Worm (Caenorhabditis elegans): ENCODE measurements around the gene nud-1.
A peak's percentile ranks its signal among the peaks of the same experiment; 100 is the strongest.
"Not testable (repeated sequence)": the region's sequence is repeated elsewhere in the genome, so short reads cannot be mapped to it uniquely, and the experiment has no call there.

nud-1 gene

DNA sequence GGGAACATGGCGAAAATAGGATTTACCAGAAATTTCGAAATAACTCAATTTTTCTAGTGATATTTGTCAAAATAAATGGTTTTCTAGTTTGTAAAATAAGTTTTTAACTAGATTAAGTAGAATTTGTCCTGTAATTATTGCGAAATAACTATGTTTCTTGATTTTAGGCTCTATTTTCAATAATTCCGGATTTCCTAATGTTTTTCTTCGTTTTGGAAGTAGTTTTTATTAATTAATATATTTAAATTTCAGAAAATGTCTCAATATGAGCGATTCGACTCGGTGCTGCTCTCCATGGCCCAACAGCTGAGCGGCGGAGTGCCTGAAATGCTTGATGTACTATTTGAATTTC is at the start of gene nud-1:
Gene nud-1 (plus strand): TSS at position 253 of the 352 bp plus-strand sequence.
- TF ChIP-seq W03F9.2 (tag; optimal IDR thresholded peaks at IDR 0.05) (no peak), dao-5 (tag; optimal IDR thresholded peaks at IDR 0.05) (no peak), him-1 (tag; optimal IDR thresholded peaks at IDR 0.05) (no peak)

DNA sequence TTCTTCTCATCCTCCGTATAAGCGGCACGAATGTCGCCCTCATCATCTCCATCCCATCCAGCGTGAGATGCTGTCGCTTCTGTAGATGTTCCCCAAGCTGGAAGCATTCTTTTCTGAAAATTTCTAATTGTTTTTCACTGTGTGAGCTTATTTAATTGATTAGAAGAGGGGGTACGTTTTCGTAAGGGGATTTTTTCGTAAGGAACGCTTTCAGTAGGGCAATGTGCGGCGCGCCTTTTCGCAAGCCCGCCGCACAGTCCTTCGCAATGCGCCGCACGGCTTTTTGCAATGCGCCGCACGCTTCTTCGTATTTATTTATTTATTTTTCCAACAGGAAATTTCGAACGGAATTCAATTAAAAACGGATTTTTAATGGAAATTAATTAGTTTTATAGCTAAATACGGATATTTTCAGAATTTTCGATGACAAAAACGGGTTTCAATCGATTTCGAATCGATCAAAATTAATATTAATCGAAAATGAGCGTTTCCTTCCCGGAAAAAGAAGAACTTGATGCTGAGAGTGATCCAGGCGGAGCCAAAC is 48.3 kb upstream of the nud-1 start, which contains the start of gene set-25:
Gene set-25 (minus strand): TSS at position 120 of the 544 bp plus-strand sequence.
- TF ChIP-seq dao-5, W03F9.2, him-1 (tag; optimal IDR thresholded peaks at IDR 0.05): not testable (repeated sequence)

DNA sequence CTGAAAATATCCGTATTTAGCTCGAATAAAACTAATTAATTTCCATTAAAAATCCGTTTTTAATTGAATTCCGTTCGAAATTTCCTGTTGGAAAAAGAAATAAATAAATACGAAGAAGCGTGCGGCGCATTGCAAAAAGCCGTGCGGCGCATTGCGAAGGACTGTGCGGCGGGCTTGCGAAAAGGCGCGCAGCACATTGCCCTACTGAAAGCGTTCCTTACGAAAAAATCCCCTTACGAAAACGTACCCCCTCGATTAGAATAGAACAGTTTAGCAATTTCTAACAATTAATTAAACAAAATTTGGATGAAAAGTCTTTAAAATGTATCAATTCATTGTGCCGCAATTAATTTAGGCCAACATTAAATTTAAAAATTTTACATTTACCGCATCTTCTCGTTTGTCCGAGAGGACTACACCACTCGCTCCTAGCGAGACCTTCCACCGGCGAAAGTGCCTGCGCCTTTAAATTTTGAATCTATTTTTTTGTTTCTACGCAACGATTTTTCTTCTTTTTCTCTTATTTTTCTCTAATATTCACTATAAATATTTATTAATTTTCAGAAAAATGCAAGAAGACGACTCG is 44.9 kb upstream of the nud-1 start, which contains the start of gene npp-18:
Gene npp-18 (plus strand): TSS at position 565 of the 586 bp plus-strand sequence.
- peak; percentile 43 for TF ChIP-seq W03F9.2 (tag; optimal IDR thresholded peaks at IDR 0.05)

DNA sequence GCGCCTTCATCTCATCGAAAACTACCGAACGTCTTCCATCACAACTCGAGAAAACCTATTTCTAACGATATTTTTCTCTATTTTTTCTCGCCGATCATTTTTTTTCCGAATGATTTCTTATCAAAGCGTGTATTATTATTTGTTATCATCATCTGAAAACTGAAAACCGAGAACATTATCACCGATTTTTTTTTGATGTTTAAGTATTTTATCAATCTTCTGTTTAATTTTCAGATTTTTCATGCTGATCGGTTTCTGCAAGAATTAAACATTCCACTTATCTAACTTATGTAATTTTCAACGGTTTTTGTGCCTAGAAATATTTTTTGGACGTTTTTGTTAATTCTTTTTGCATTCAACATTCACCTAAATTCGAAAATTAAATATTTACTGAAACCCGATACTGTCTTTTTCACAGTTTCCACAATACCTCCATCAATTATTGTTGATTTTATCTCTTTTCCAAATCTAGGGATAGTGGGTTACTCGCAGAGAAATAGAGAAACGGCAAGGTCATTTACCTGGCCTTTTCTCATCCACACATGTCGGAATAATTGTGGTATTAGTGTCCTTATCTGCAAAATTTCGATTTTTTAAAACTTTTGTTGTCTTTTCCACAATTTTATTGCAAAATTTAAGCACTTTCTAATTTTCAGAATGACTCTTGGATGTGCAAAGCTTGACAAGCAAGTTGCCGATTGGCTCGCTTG is 42.5 kb upstream of the nud-1 start, which contains the start of gene pgm-2:
Gene pgm-2 (plus strand): TSS at position 657 of the 710 bp plus-strand sequence.
- TF ChIP-seq W03F9.2 (tag; optimal IDR thresholded peaks at IDR 0.05) (no peak), dao-5 (tag; optimal IDR thresholded peaks at IDR 0.05) (no peak), him-1 (tag; optimal IDR thresholded peaks at IDR 0.05) (no peak)

DNA sequence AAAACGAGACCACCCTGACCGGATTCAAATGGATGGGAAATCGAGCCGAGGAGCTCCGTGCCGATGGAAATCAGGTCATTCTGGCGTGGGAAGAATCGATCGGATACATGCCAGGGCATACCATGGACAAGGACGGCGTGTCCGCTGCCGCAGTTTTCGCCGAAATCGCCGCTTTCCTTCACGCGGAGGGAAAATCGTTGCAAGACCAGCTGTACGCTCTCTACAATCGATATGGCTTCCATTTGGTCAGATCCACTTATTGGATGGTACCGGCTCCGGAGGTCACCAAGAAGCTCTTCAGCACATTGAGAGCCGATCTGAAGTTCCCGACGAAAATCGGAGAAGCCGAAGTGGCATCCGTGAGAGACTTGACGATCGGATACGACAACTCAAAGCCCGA is 39.3 kb upstream of the nud-1 start:
- TF ChIP-seq W03F9.2 (tag; optimal IDR thresholded peaks at IDR 0.05) (no peak), dao-5 (tag; optimal IDR thresholded peaks at IDR 0.05) (no peak), him-1 (tag; optimal IDR thresholded peaks at IDR 0.05) (no peak)

DNA sequence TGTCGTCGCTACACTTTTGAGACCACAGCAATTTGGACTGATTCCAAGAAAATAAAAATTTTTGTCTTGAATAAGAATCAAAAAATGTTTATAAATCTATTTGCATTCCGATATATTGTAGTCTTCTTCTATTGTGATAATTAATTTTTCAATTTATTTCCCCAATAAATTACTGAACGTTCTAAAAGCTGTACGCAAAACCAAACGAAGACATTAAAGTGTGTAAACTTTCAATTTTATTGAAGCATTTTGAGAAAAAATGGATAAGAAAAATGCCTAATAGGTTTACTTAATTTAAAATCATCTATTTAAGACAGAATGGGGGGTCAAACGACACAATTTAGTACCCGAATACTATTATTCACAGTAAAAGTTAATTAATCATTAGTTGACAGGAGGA is 38.7 kb upstream of the nud-1 start:
- no peak for TF ChIP-seq dao-5 (tag; optimal IDR thresholded peaks at IDR 0.05)
- no peak for TF ChIP-seq W03F9.2 (tag; optimal IDR thresholded peaks at IDR 0.05)
- no peak for TF ChIP-seq him-1 (tag; optimal IDR thresholded peaks at IDR 0.05)

DNA sequence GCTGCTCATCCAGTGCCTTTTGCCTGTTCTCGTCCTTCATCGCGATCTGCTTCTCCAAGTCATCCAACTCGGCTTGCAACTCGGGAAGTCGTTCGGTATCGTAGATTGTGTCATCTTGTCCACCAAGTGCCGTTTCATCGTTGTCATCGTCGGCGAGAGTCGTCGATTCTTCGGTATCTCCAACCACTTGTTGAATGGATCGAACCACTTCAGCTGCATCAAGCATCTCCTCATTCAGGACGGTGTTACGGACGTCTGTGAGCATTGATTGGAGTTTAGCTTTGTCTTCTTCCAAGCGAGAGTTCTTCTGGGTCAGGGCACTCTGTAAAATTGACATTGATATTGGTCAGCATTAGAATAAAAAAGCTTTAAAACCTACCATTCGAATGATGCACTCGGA is 35.8 kb upstream of the nud-1 start:
- no peak for TF ChIP-seq dao-5 (tag; optimal IDR thresholded peaks at IDR 0.05)
- no peak for TF ChIP-seq W03F9.2 (tag; optimal IDR thresholded peaks at IDR 0.05)
- TF ChIP-seq him-1 (tag; optimal IDR thresholded peaks at IDR 0.05): no peak

DNA sequence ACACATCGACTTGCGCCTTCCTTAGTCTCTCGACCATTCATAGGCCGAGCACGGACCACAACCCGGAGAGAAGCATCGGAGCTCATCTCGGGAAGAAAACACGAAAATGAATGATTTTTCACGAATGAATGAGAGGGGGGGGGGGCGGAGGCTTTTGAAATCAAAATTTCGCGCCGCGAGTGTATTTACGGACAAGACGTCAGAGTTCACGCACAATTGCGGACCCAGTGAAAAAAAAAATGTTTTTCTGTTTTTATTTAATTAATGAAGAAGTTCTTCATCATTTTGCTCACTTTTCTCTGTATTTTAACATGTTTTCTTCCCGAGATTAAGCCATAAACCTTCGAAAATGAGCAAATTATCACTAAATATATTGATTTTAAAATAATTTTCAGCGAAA is 34.2 kb upstream of the nud-1 start, which contains the start of the genes klp-19 and slc-36.1:
Gene klp-19 (minus strand): TSS at position 153 of the 400 bp plus-strand sequence.
Gene slc-36.1 (plus strand): TSS at position 396 of the 400 bp plus-strand sequence.
- TF ChIP-seq W03F9.2 (tag; optimal IDR thresholded peaks at IDR 0.05) (peak; percentile 52), dao-5 (tag; optimal IDR thresholded peaks at IDR 0.05) (no peak), him-1 (tag; optimal IDR thresholded peaks at IDR 0.05) (no peak)

DNA sequence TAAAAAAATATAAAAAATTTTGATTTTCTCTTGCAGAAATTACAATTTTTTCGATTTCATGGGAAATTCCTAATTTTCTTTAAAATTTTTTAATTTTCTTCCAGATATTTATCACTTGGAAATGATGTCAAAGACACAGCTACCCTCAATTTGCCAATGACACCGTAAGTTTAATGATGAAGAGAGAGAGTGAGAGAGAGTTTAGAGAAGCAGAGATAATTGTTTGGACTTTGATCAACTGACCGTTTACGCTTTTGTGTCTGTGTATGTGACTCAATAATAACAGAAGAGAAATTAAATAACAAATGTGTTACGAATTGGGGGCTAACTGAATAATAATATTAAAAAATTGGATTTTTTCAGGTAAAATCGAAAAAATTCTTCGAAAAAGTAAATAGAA is 30.8 kb upstream of the nud-1 start:
- TF ChIP-seq him-1 (tag; optimal IDR thresholded peaks at IDR 0.05) (no peak), dao-5 (tag; optimal IDR thresholded peaks at IDR 0.05) (no peak), W03F9.2 (tag; optimal IDR thresholded peaks at IDR 0.05) (no peak)

DNA sequence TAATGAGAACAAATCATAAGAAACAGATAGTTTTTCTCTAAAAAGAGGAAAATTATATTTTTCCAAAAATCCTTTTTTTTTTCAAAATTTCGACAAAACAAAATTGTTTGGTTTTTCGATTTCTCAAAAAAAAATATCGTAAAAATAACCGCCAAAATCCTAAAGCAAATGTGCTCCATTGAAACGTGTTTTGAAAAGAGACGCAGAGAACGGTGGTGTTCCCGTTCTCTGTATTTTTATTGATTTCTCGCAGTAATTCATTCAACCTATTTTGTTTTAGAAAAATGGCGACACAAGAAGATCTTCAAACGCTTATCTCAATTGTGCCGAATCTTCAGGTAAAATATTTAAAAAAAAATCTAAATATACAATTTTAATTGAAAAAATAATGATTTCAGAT is 27.5 kb upstream of the nud-1 start, which contains the start of gene Y43F4B.10:
Gene Y43F4B.10 (plus strand): TSS at position 281 of the 400 bp plus-strand sequence.
- TF ChIP-seq W03F9.2 (tag; optimal IDR thresholded peaks at IDR 0.05): no peak
- TF ChIP-seq dao-5 (tag; optimal IDR thresholded peaks at IDR 0.05): no peak
- TF ChIP-seq him-1 (tag; optimal IDR thresholded peaks at IDR 0.05): no peak

DNA sequence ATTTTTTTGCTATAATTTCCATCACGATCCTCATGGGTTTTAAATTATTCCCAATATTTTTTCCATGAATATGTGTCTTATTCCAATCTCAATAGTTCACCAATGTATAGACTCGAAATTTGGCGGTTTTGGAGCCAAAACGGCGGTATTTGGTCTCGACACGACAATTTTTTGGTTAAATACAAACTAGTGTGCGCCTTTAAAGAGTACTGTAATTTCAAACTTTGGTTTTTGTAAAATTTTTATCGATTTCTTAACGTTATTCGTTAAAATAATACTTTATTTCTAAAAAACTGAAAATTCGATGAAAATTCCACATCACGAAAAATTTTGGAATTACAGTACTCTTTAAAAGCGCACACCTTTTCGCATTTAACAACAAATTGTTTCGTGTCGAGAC is 26.7 kb upstream of the nud-1 start:
- no peak for TF ChIP-seq dao-5 (tag; optimal IDR thresholded peaks at IDR 0.05)
- TF ChIP-seq W03F9.2 (tag; optimal IDR thresholded peaks at IDR 0.05): no peak
- no peak for TF ChIP-seq him-1 (tag; optimal IDR thresholded peaks at IDR 0.05)

DNA sequence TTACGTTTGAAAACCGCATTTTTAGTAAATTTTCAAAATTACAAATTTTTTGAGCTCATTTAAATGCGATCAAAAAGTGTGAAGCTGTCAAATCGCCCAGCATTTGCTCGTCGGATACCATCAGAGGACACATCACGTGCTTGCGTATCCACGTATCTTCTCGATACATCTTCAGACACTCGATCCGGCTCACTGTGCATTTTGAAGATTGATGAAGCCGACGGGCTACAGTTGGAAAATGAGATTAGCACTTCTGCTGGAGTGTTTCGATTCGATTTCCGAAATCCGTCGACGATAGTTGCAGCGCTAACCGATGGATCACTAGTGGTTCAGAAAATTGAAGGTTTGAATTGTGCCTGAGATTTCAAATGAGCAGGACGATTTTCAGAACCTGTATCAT is 26.3 kb upstream of the nud-1 start, which contains the start of gene dph-7:
Gene dph-7 (plus strand): TSS at position 53 of the 400 bp plus-strand sequence.
- no peak for TF ChIP-seq W03F9.2 (tag; optimal IDR thresholded peaks at IDR 0.05)
- no peak for TF ChIP-seq dao-5 (tag; optimal IDR thresholded peaks at IDR 0.05)
- TF ChIP-seq him-1 (tag; optimal IDR thresholded peaks at IDR 0.05): no peak

DNA sequence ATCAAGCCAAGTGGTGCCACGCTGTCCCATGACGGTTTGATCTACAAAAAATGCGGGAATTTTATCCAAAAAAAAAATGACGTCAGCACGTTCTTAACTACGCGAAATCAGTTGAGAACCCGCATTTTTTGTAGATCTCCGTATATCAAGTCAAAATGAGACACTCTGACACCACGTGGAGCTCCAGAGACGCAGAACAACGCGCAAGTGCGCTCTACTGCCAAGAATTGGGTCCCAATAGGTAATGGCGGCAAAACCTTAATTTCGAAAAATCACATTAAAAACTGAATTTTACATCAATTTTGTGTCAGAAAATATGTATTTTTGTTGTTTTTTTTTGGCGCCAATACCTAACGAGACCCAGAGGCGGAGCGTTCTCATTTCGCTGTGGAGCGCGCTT is 24.4 kb upstream of the nud-1 start:
- TF ChIP-seq dao-5 (tag; optimal IDR thresholded peaks at IDR 0.05) (no peak), him-1 (tag; optimal IDR thresholded peaks at IDR 0.05) (no peak), W03F9.2 (tag; optimal IDR thresholded peaks at IDR 0.05) (no peak)

DNA sequence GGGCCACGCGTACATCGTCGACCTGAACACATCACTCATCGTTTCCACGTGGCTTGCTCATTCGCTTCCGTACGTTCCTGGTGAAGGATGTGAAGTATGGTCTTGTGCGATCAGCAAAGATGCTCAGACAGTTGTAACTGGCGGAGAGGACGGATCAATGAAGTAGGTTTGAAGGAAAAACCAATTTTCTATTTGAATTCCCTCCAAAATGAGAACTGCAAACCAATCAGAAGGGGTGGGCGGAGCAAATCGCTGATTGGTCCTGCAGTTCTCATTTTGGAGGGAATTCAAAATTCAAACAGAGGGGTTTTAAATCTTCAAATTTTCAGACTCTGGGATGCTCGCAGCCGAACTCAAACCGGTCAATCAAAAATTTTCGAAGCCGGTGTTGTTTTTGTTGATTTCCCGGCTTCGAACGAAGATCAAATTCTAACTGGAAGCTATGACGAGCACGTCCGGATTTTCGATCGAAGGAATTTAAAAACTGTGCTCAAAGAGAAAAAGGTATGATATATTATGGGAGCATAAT is 23.9 kb upstream of the nud-1 start:
- TF ChIP-seq W03F9.2 (tag; optimal IDR thresholded peaks at IDR 0.05) (no peak), dao-5 (tag; optimal IDR thresholded peaks at IDR 0.05) (no peak), him-1 (tag; optimal IDR thresholded peaks at IDR 0.05) (no peak)
